Worm (Caenorhabditis elegans): ENCODE results near the gene C34H4.1.

The C34H4.1 gene

DNA sequence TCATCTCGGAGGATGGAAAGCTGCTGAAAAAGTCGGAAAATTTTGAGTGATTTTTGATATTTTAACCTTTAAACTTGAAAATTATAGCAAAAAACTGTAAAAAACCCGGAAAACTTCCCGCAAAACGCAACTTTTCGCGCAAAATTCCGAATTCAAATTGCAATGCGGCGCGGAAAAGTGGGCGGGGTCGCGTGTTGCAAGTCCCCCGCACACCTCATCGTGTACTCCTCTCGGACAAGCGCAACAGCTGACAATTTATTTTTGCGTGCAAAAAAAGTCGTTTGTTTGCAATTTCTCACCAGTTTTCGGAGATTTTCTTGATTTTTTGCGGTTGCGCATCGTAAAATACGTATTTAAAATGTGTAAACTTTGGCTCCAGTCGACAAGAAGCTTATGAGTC is 40.4 kb downstream of the C34H4.1 start, which contains the start of gene npp-8 (continued):
- TF ChIP-seq lin-1 (GFP tag; IDR thresholded peaks at IDR 0.05) (peak; percentile 50; the same call in 1 of the 2 replicates), nhr-28 (tag; optimal IDR thresholded peaks at IDR 0.05) (peak; percentile 62), mdt-29 (GFP tag; IDR thresholded peaks at IDR 0.05) (peak; percentile 27; the same call in 1 of the 2 replicates), saeg-2 (GFP tag; IDR thresholded peaks at IDR 0.05) (0 out of 2 replicates have a peak, but pooled peaks have one; percentile 67), daf-12 (tag; optimal IDR thresholded peaks at IDR 0.05) (no peak), nhr-77 (tag; optimal IDR thresholded peaks at IDR 0.05) (peak; percentile 81), hmg-1.1 (GFP tag; IDR thresholded peaks at IDR 0.05) (peak; percentile 83), set-16 (GFP tag; IDR thresholded peaks at IDR 0.05) (0 out of 2 replicates have a peak, but pooled peaks have one; percentile 26), lin-39 (tag; optimal IDR thresholded peaks at IDR 0.05) (no peak), vab-7 (GFP tag; IDR thresholded peaks at IDR 0.05) (peak; percentile 74), nhr-76 (tag; optimal IDR thresholded peaks at IDR 0.05) (no peak), ceh-20 (GFP tag; IDR thresholded peaks at IDR 0.05) (peak; percentile 82), ceh-28 (tag; optimal IDR thresholded peaks at IDR 0.05) (no peak), unc-39 (tag; optimal IDR thresholded peaks at IDR 0.05) (no peak), nhr-111 (GFP tag; optimal IDR thresholded peaks at IDR 0.05) (no peak), tag-97 (GFP tag; IDR thresholded peaks at IDR 0.05) (no peak), daf-16 (GFP tag; optimal IDR thresholded peaks at IDR 0.05) (peak; percentile 10 to 63), daf-16 (tag; optimal IDR thresholded peaks at IDR 0.05) (peak; percentile 45), lin-38 (GFP tag; IDR thresholded peaks at IDR 0.05) (peak; percentile 90), snpc-1.2 (GFP tag; IDR thresholded peaks at IDR 0.05) (peak; percentile 57; the same call in 1 of the 2 replicates), lin-13 (GFP tag; optimal IDR thresholded peaks at IDR 0.05) (peak; percentile 91), dmd-6 (GFP tag; IDR thresholded peaks at IDR 0.05) (peak; percentile 79), cey-2 (tag; optimal IDR thresholded peaks at IDR 0.05; ENCODE audit: borderline replicate concordance, insufficient read depth) (no peak), daf-8 (GFP tag; IDR thresholded peaks at IDR 0.05) (no peak), rbr-2 (tag; optimal IDR thresholded peaks at IDR 0.05) (peak; percentile 88), ZK337.2 (GFP tag; IDR thresholded peaks at IDR 0.05) (0 out of 2 replicates have a peak, but pooled peaks have one; percentile 32), egl-27 (tag; optimal IDR thresholded peaks at IDR 0.05) (no peak), ceh-82 (tag; optimal IDR thresholded peaks at IDR 0.05) (no peak), zag-1 (tag; optimal IDR thresholded peaks at IDR 0.05) (no peak), Y48G9A.11 (GFP tag; IDR thresholded peaks at IDR 0.05) (peak; percentile 27; the same call in 1 of the 2 replicates), mdl-1 (tag; optimal IDR thresholded peaks at IDR 0.05) (peak in 1 of 2 experiments; percentile 33), T26A8.4 (GFP tag; IDR thresholded peaks at IDR 0.05) (peak; percentile 86), ZK546.5 (tag; optimal IDR thresholded peaks at IDR 0.05) (no peak), dve-1 (tag; optimal IDR thresholded peaks at IDR 0.05; ENCODE audit: insufficient read depth) (peak; percentile 91), zfp-2 (tag; optimal IDR thresholded peaks at IDR 0.05) (peak; percentile 33), ama-1 (optimal IDR thresholded peaks at IDR 0.05) (peak; percentile 62), madf-9 (GFP tag; conservative IDR thresholded peaks at IDR 0.05) (peak; percentile 78), aha-1 (tag) (peak; percentile 56), nhr-42 (GFP tag; IDR thresholded peaks at IDR 0.05) (peak; percentile 69; the same call in 1 of the 2 replicates), hlh-30 (tag; optimal IDR thresholded peaks at IDR 0.05; ENCODE audit: insufficient read depth) (peak; percentile 90), lin-29 (GFP tag; IDR thresholded peaks at IDR 0.05) (0 out of 2 replicates have a peak, but pooled peaks have one; percentile 58), nhr-11 (tag; optimal IDR thresholded peaks at IDR 0.05) (peak; percentile 59), Y5F2A.4 (GFP tag; optimal IDR thresholded peaks at IDR 0.05) (no peak), nhr-102 (tag; optimal IDR thresholded peaks at IDR 0.05) (peak; percentile 88), R02D3.7 (tag; optimal IDR thresholded peaks at IDR 0.05) (no peak), nhr-10 (tag; optimal IDR thresholded peaks at IDR 0.05) (no peak), egl-43 (GFP tag; IDR thresholded peaks at IDR 0.05) (peak; percentile 61; the same call in 1 of the 2 replicates), Y105C5A.15 (GFP tag; IDR thresholded peaks at IDR 0.05) (no peak), aly-2 (tag; optimal IDR thresholded peaks at IDR 0.05) (no peak), madf-5 (GFP tag; IDR thresholded peaks at IDR 0.05) (peak in 1 of 2 experiments; percentile 48; a peak in 1 of 4 replicates), tra-1 (GFP tag; IDR thresholded peaks at IDR 0.05) (peak; percentile 60; the same call in 1 of the 2 replicates), ztf-7 (tag; optimal IDR thresholded peaks at IDR 0.05) (peak; percentile 73)
